Fruit fly (Drosophila melanogaster): Measurements from ENCODE around the gene CG34155.

Gene CG34155

dm6 chr3R:30564479-30564878 is 4.5 kb upstream of the CG34155 start (continued):
- TF ChIP-seq dsx (GFP tag; optimal IDR thresholded peaks at IDR 0.05; ENCODE audit: poor library complexity, severe bottlenecking) (no peak), lz (GFP tag; optimal IDR thresholded peaks at IDR 0.05) (no peak), net (GFP tag; optimal IDR thresholded peaks at IDR 0.05) (peak; percentile 1), Gug (GFP tag; IDR thresholded peaks at IDR 0.05) (no peak), ss (GFP tag; optimal IDR thresholded peaks at IDR 0.05) (no peak), Hr4 (GFP tag; optimal IDR thresholded peaks at IDR 0.05) (peak; percentile 54), Eip78C (GFP tag) (peak; percentile 80), cyc (GFP tag; optimal IDR thresholded peaks at IDR 0.05) (peak; percentile 9), CG32006 (GFP tag; optimal IDR thresholded peaks at IDR 0.05) (peak; percentile 53), Eip75B (GFP tag; optimal IDR thresholded peaks at IDR 0.05) (peak; percentile 29), CG10631 (GFP tag; optimal IDR thresholded peaks at IDR 0.05) (peak; percentile 5), esn (GFP tag; optimal IDR thresholded peaks at IDR 0.05) (peak; percentile 7), CG6808 (GFP tag; optimal IDR thresholded peaks at IDR 0.05) (no peak), CG10669 (GFP tag; optimal IDR thresholded peaks at IDR 0.05) (peak; percentile 14), CG6792 (GFP tag; optimal IDR thresholded peaks at IDR 0.05) (peak; percentile 1), CG9139 (GFP tag; optimal IDR thresholded peaks at IDR 0.05) (no peak), fkh (GFP tag; optimal IDR thresholded peaks at IDR 0.05) (no peak), topi (GFP tag; optimal IDR thresholded peaks at IDR 0.05) (peak; percentile 9), CG16779 (tag; optimal IDR thresholded peaks at IDR 0.05) (no peak), CG8319 (GFP tag; optimal IDR thresholded peaks at IDR 0.05) (no peak), Sox14 (GFP tag; optimal IDR thresholded peaks at IDR 0.05) (peak; percentile 23), Hr39 (GFP tag; optimal IDR thresholded peaks at IDR 0.05) (peak; percentile 12), CG11762 (GFP tag; optimal IDR thresholded peaks at IDR 0.05; ENCODE audit: insufficient read depth) (no peak), svp (GFP tag) (no peak), Eip93F (GFP tag; optimal IDR thresholded peaks at IDR 0.05) (no peak)

DNA sequence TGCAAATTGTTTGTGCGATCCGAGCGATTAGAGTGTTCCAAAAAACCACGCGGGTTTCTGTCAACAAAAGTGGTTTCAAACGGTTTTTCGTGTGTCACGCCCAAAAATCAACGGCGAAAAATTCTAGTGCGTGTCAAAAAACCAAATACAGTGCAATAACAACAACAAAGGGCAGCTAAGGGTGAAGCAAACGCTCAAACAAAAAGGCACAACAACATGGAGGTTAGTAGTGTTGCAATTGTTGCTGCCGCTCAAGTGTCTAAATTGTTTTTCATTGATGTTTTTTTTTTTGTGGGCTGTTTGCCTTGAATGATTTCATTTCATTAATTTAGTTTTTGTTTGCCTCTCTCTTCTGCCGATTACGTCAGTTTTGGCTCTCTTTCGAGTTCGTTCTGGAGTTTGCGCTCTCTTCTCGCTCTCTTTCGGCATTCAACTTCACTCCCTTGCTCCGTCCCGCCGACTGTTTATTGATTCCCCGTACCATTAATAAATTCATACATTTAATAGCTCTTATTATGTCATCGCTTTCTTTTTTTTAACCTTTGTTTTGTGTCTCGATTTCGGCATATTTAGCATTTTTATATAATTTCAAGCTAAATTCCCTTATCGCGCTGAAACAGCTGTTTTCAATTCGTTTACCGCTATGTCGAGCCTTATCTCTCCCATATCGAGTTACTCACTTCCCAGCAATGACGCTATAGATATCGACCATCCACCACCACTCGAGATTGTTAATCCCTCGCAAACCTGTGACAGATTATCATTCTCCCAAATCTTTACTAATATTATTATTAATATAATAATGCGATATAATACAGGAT is 3.5 kb upstream of the CG34155 start:
- TF ChIP-seq ss (GFP tag; optimal IDR thresholded peaks at IDR 0.05) (peak; percentile 9 to 11), CG15336 (GFP tag; IDR thresholded peaks at IDR 0.05) (0 out of 2 replicates have a peak, but pooled peaks have one; percentile 13), Eip78C (GFP tag) (peak; percentile 32), CG11294 (GFP tag; IDR thresholded peaks at IDR 0.05) (no peak), vri (GFP tag; optimal IDR thresholded peaks at IDR 0.05) (peak; percentile 92), fkh (GFP tag; optimal IDR thresholded peaks at IDR 0.05) (peak; percentile 54)

dm6 chr3R:30562733-30563259 is 2.8 kb upstream of the CG34155 start:
- peak; percentile 60 for TF ChIP-seq Eip78C (GFP tag)
- TF ChIP-seq svp (GFP tag): peak; percentile 27
- TF ChIP-seq topi (GFP tag; optimal IDR thresholded peaks at IDR 0.05): peak; percentile 10
- TF ChIP-seq fd59A (GFP tag; optimal IDR thresholded peaks at IDR 0.05): no peak
- no peak for TF ChIP-seq CG6808 (GFP tag; optimal IDR thresholded peaks at IDR 0.05)
- TF ChIP-seq CG34406 (GFP tag; optimal IDR thresholded peaks at IDR 0.05): no peak

dm6 chr3R:30561207-30561606 is 1.2 kb upstream of the CG34155 start:
- TF ChIP-seq fd85E (GFP tag; optimal IDR thresholded peaks at IDR 0.05): no peak
- TF ChIP-seq CG6163 (GFP tag; IDR thresholded peaks at IDR 0.05): no peak
- no peak for TF ChIP-seq CG10631 (GFP tag; optimal IDR thresholded peaks at IDR 0.05)
- TF ChIP-seq pdm3 (GFP tag; optimal IDR thresholded peaks at IDR 0.05): no peak
- no peak for TF ChIP-seq Ets96B (tag; optimal IDR thresholded peaks at IDR 0.05)
- TF ChIP-seq Eip78C (GFP tag): no peak
- TF ChIP-seq CG6276 (GFP tag; optimal IDR thresholded peaks at IDR 0.05): no peak
- no peak for TF ChIP-seq CG10669 (GFP tag; optimal IDR thresholded peaks at IDR 0.05)
- TF ChIP-seq CG8319 (GFP tag; optimal IDR thresholded peaks at IDR 0.05): no peak
- TF ChIP-seq CG32006 (GFP tag; optimal IDR thresholded peaks at IDR 0.05): no peak
